Worm (Caenorhabditis elegans) whole organism, L2 larva: Measurements from ENCODE around the gene catp-2.

Source experiments
- C34F6.9 ChIP-seq: fragments of 150-350 bp; optimal IDR thresholded peaks from 2 replicates; lab custom pipeline; 2014; ENCODE audit warnings: missing biosample characterization, missing genetic modification characterization
- F13H6.1 ChIP-seq: sonication (generic microtip); optimal IDR thresholded peaks from 2 replicates; lab custom pipeline; 2016; ENCODE audit warnings: missing genetic modification characterization, missing compliant biosample characterization
- R02D3.7 ChIP-seq: fragments of 150-350 bp; optimal IDR thresholded peaks from 2 replicates; lab custom pipeline; 2014; ENCODE audit warnings: missing biosample characterization, missing genetic modification characterization
- Y55F3AM.14 ChIP-seq: fragments of 200-800 bp; sonication (Bioruptor generic); optimal IDR thresholded peaks from 2 replicates; lab custom pipeline; 2018; ENCODE audit warnings: mild to moderate bottlenecking, missing genetic modification characterization, missing compliant biosample characterization
- ZK546.5 ChIP-seq: sonication (generic microtip); optimal IDR thresholded peaks from 2 replicates; lab custom pipeline; 2017; ENCODE audit warnings: missing biosample characterization, missing genetic modification characterization
- ama-1 ChIP-seq: fragments of 150-350 bp; optimal IDR thresholded peaks from 2 replicates; lab custom pipeline; 2018; ENCODE audit warnings: inconsistent platforms
- blmp-1 ChIP-seq: sonication (generic microtip); optimal IDR thresholded peaks from 2 replicates; lab custom pipeline; 2017; ENCODE audit warnings: missing genetic modification characterization, mild to moderate bottlenecking, missing compliant biosample characterization, antibody characterized with exemption, moderate library complexity; ENCODE audit not compliant: insufficient read depth
- ceh-82 ChIP-seq: fragments of 150-350 bp; optimal IDR thresholded peaks from 2 replicates; lab custom pipeline; 2014; ENCODE audit warnings: missing biosample characterization, missing genetic modification characterization
- crh-2 ChIP-seq: sonication (generic microtip); optimal IDR thresholded peaks from 2 replicates; lab custom pipeline; 2017; ENCODE audit warnings: missing biosample characterization, missing genetic modification characterization
- egl-27 ChIP-seq: sonication (generic microtip); optimal IDR thresholded peaks from 3 replicates; lab custom pipeline; 2017; ENCODE audit warnings: missing biosample characterization, missing genetic modification reagents, missing genetic modification characterization
- elt-1 ChIP-seq: fragments of 150-350 bp; optimal IDR thresholded peaks from 2 replicates; lab custom pipeline; 2014; ENCODE audit warnings: missing biosample characterization, missing genetic modification characterization
- fos-1 ChIP-seq: fragments of 150-350 bp; optimal IDR thresholded peaks from 2 replicates; lab custom pipeline; 2014; ENCODE audit warnings: missing biosample characterization, missing genetic modification characterization
- gmeb-1 ChIP-seq: fragments of 150-350 bp; optimal IDR thresholded peaks from 2 replicates; lab custom pipeline; 2014; ENCODE audit warnings: missing biosample characterization, missing genetic modification characterization
- lin-39 ChIP-seq: fragments of 150-350 bp; optimal IDR thresholded peaks from 2 replicates; lab custom pipeline; 2014; ENCODE audit warnings: missing biosample characterization, missing genetic modification reagents, missing genetic modification characterization
- lsy-2 ChIP-seq, 2 experiments: fragments of 150-350 bp in 1 of 2; sonication (generic microtip) in 1 of 2; optimal IDR thresholded peaks; 2 replicates each; lab custom pipeline; 2014 to 2017; ENCODE audit warnings: missing biosample characterization in 2 of 2, missing genetic modification characterization in 2 of 2
- mbf-1 ChIP-seq: sonication (generic microtip); optimal IDR thresholded peaks from 2 replicates; lab custom pipeline; 2017; ENCODE audit warnings: missing biosample characterization, missing genetic modification characterization
- mdl-1 ChIP-seq, 2 experiments: fragments of 150-350 bp in 1 of 2; sonication (generic microtip) in 1 of 2; optimal IDR thresholded peaks; 2 replicates each; lab custom pipeline; 2017; ENCODE audit warnings: missing biosample characterization in 2 of 2, missing genetic modification characterization in 2 of 2
- nhr-10 ChIP-seq: sonication (generic microtip); optimal IDR thresholded peaks from 2 replicates; lab custom pipeline; 2017; ENCODE audit warnings: missing biosample characterization, missing genetic modification characterization
- nhr-129 ChIP-seq: fragments of 150-350 bp; optimal IDR thresholded peaks from 2 replicates; lab custom pipeline; 2014; ENCODE audit warnings: missing biosample characterization, missing genetic modification characterization
- nhr-21 ChIP-seq: fragments of 150-350 bp; optimal IDR thresholded peaks from 2 replicates; lab custom pipeline; 2014; ENCODE audit warnings: missing biosample characterization, missing genetic modification characterization
- nhr-23 ChIP-seq: fragments of 150-350 bp; optimal IDR thresholded peaks from 2 replicates; lab custom pipeline; 2014; ENCODE audit warnings: missing biosample characterization, missing genetic modification reagents, missing genetic modification characterization
- nhr-237 ChIP-seq: fragments of 150-350 bp; optimal IDR thresholded peaks from 2 replicates; lab custom pipeline; 2014; ENCODE audit warnings: missing biosample characterization, missing genetic modification characterization
- nhr-6 ChIP-seq: fragments of 150-350 bp; optimal IDR thresholded peaks from 2 replicates; lab custom pipeline; 2014; ENCODE audit warnings: missing biosample characterization, missing genetic modification characterization
- nhr-77 ChIP-seq: fragments of 150-350 bp; optimal IDR thresholded peaks from 2 replicates; lab custom pipeline; 2014; ENCODE audit warnings: missing biosample characterization, missing genetic modification characterization
- peb-1 ChIP-seq: fragments of 150-350 bp; optimal IDR thresholded peaks from 2 replicates; lab custom pipeline; 2014; ENCODE audit warnings: missing biosample characterization, missing genetic modification characterization
- sem-4 ChIP-seq: fragments of 150-350 bp; optimal IDR thresholded peaks from 2 replicates; lab custom pipeline; 2014; ENCODE audit warnings: missing biosample characterization, missing genetic modification reagents, missing genetic modification characterization
- sma-9 ChIP-seq, 2 experiments: fragments of 150-350 bp in 1 of 2; sonication (generic microtip) in 1 of 2; optimal IDR thresholded peaks; 2 replicates each; lab custom pipeline; 2014 to 2016; ENCODE audit warnings: missing genetic modification characterization in 2 of 2, mild to moderate bottlenecking in 1 of 2, missing biosample characterization in 1 of 2, missing compliant biosample characterization in 1 of 2, missing genetic modification reagents in 1 of 2, moderate library complexity in 1 of 2
- snpc-4 ChIP-seq: fragments of 150-350 bp; optimal IDR thresholded peaks from 2 replicates; lab custom pipeline; 2014; ENCODE audit warnings: missing biosample characterization, missing genetic modification characterization
- unc-39 ChIP-seq: fragments of 150-350 bp; optimal IDR thresholded peaks from 2 replicates; lab custom pipeline; 2014; ENCODE audit warnings: missing biosample characterization, missing genetic modification characterization
- unc-55 ChIP-seq: fragments of 150-350 bp; sonication (generic microtip); optimal IDR thresholded peaks from 3 replicates; lab custom pipeline; 2014; ENCODE audit warnings: missing biosample characterization, missing genetic modification reagents, missing genetic modification characterization
- unc-62 ChIP-seq: fragments of 150-350 bp; optimal IDR thresholded peaks from 2 replicates; lab custom pipeline; 2014; ENCODE audit warnings: missing biosample characterization, missing genetic modification reagents, missing genetic modification characterization
- ztf-1 ChIP-seq: fragments of 200-800 bp; sonication (Bioruptor generic); conservative IDR thresholded peaks from 2 replicates; pipeline ENCODE4 v1.3.6; 2022; ENCODE audit warnings: missing genetic modification characterization, missing compliant biosample characterization
- ztf-11 ChIP-seq: sonication (generic microtip); optimal IDR thresholded peaks from 2 replicates; lab custom pipeline; 2017; ENCODE audit warnings: missing biosample characterization, missing genetic modification characterization

The catp-2 gene

ce11 chrV:4937337-4937736, 2.8 kb downstream of the catp-2 start:
- TF ChIP-seq nhr-23 (tag; lab: Kevin White, UChicago) (no peak), sem-4 (tag; lab: Kevin White, UChicago) (no peak), blmp-1 (tag; lab: Kevin White, UChicago) (no peak), peb-1 (tag; lab: Kevin White, UChicago) (no peak)

DNA sequence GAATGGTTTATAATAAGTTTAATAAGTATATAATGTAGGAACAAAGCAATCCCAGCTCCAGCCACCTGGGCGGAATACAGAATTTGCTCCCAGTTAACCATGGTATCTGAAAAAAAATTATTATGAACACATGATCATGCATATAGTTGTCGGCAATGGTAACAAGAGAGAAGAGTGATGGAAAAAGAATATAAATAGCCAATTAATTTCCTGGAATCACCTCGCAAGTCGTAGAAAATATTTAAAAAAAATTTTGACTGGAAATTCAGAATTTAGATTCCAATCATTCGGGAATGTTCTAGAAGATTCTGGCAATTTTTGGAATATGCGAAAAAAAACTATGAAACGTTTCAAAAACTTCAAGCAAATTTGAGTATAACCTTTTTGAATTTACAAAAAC, 9.7 kb downstream of the catp-2 start, which contains the start of gene str-211:
str-211 (minus strand) TSS at position 101 of the 400 bp plus-strand sequence.
- TF ChIP-seq lsy-2 (tag; optimal IDR thresholded peaks at IDR 0.05; lab: Kevin White, UChicago) (no peak), nhr-10 (no peak), ztf-1 (GFP tag; lab: Robert Waterston, UW) (no peak), C34F6.9 (tag; lab: Kevin White, UChicago) (no peak), nhr-237 (no peak), nhr-129 (tag; lab: Kevin White, UChicago) (no peak), ceh-82 (tag; lab: Kevin White, UChicago) (no peak), nhr-21 (no peak), crh-2 (tag; lab: Kevin White, UChicago) (no peak), ama-1 (no peak), elt-1 (tag; lab: Kevin White, UChicago) (no peak), R02D3.7 (tag; lab: Kevin White, UChicago) (no peak), ZK546.5 (no peak), sma-9 (GFP tag; optimal IDR thresholded peaks at IDR 0.05; lab: Kevin White, UChicago) (no peak), sma-9 (tag; optimal IDR thresholded peaks at IDR 0.05; lab: Kevin White, UChicago) (no peak), snpc-4 (tag; lab: Kevin White, UChicago) (no peak), unc-62 (GFP tag; lab: Kevin White, UChicago) (no peak), Y55F3AM.14 (GFP tag; lab: Kevin White, UChicago) (no peak), egl-27 (tag; lab: Kevin White, UChicago) (no peak), lin-39 (tag; lab: Kevin White, UChicago) (no peak), ztf-11 (no peak)

DNA sequence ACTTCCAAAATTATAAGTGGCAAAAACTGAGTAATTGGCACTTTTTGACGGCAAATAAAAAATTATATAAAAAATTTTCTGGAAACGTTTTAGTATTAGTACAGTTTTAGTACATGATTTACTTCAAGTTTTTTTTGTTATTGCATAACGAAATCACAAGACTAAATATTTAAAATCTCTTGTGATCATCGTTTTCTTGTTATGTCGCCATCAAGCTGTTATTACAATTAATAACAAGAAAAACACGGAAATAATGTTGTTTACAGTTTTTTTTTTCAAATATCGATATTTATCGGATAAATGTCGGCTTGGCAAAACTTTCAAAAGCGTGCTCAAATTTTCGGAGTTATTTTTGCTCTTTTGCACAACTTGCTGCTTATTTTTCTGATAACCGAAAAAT, 14.1 kb downstream of the catp-2 start, which contains the start of gene str-209:
str-209 (plus strand) TSS at position 301 of the 400 bp plus-strand sequence.
- TF ChIP-seq nhr-6, result no peak

ce11 chrV:4951434-4951833, 16.9 kb downstream of the catp-2 start, which contains the start of gene str-207:
TSS of gene str-207 (plus strand) at chrV:4951734.
- TF ChIP-seq elt-1 (tag; lab: Kevin White, UChicago), result no peak
- TF ChIP-seq sem-4 (tag; lab: Kevin White, UChicago), result no peak
- TF ChIP-seq fos-1 (tag; lab: Kevin White, UChicago), result no peak
- TF ChIP-seq nhr-237, result no peak

DNA sequence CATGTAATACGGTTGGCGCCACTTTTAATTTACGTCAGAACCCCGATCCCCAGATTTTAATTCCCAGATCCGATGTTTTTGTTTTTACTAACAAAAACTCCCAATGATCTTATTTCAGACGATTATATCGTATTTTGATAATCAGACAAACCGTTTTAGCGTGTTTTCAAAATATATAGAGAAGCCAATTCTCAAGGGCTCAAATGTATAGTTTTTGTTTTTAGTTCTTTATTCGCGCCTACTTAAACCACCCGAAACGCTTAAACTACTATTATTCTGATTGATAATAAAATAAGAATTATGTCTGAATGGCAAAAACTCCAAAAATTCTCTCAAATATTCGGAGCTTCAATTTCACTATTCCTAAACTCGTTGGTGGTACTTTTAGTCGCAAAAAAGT, 22.0 kb downstream of the catp-2 start, which contains the start of gene str-208:
str-208 (plus strand) TSS at position 301 of the 400 bp plus-strand sequence.
- TF ChIP-seq lsy-2 (tag; optimal IDR thresholded peaks at IDR 0.05; lab: Kevin White, UChicago) (no peak), blmp-1 (tag; lab: Kevin White, UChicago) (no peak), F13H6.1 (tag; lab: Kevin White, UChicago) (no peak), snpc-4 (tag; lab: Kevin White, UChicago) (no peak), mbf-1 (tag; lab: Kevin White, UChicago) (no peak), peb-1 (tag; lab: Kevin White, UChicago) (no peak), nhr-23 (tag; lab: Kevin White, UChicago) (no peak), unc-55 (no peak), mdl-1 (tag; optimal IDR thresholded peaks at IDR 0.05; lab: Kevin White, UChicago) (no peak), gmeb-1 (tag; lab: Kevin White, UChicago) (no peak)

- TF ChIP-seq unc-39 (tag; lab: Kevin White, UChicago) (no peak), sma-9 (GFP tag; optimal IDR thresholded peaks at IDR 0.05; lab: Kevin White, UChicago) (no peak), sma-9 (tag; optimal IDR thresholded peaks at IDR 0.05; lab: Kevin White, UChicago) (no peak), nhr-23 (tag; lab: Kevin White, UChicago) (no peak), mbf-1 (tag; lab: Kevin White, UChicago) (no peak), nhr-6 (no peak), nhr-237 (no peak), nhr-77 (no peak)
These were observed 23.1 kb downstream of the catp-2 start for ce11 chrV:4957619-4958018.
